Fruit fly (Drosophila melanogaster) whole organism, embryonic: Measurements from ENCODE around the gene CG34307.

Experiments used
- CG1024 ChIP-seq: fragments of 200-800 bp; sonication (Bioruptor generic); IDR thresholded peaks from 2 replicates; pipeline ENCODE4 v1.3.6; 2022; ENCODE audit warnings: missing biosample characterization, missing genetic modification characterization
- CG10959 ChIP-seq: fragments of 200-800 bp; sonication (Bioruptor generic); IDR thresholded peaks from 2 replicates; pipeline ENCODE4 v1.3.6; 2022; ENCODE audit warnings: missing biosample characterization, missing genetic modification characterization
- CG11504 ChIP-seq: fragments of 200-800 bp; sonication (Bioruptor generic); optimal IDR thresholded peaks from 3 replicates; lab custom pipeline; 2019; ENCODE audit warnings: missing biosample characterization, mild to moderate bottlenecking, missing genetic modification characterization, moderate library complexity
- CG11723 ChIP-seq: fragments of 200-800 bp; sonication (Bioruptor generic); optimal IDR thresholded peaks from 2 replicates; lab custom pipeline; 2017; ENCODE audit warnings: missing biosample characterization, mild to moderate bottlenecking, missing genetic modification characterization
- CG12744 ChIP-seq: fragments of 200-800 bp; sonication (Bioruptor generic); optimal IDR thresholded peaks from 2 replicates; lab custom pipeline; 2016; ENCODE audit warnings: missing biosample characterization, missing genetic modification characterization
- CG12942 ChIP-seq: fragments of 200-800 bp; sonication (Bioruptor generic); optimal IDR thresholded peaks from 3 replicates; lab custom pipeline; 2016; ENCODE audit warnings: missing biosample characterization, missing genetic modification characterization
- CG13123 ChIP-seq: fragments of 200-800 bp; sonication (Bioruptor generic); optimal IDR thresholded peaks from 2 replicates; lab custom pipeline; 2016; ENCODE audit warnings: missing biosample characterization, missing genetic modification characterization
- CG13894 ChIP-seq: fragments of 200-800 bp; sonication (Bioruptor generic); optimal IDR thresholded peaks from 3 replicates; lab custom pipeline; 2018; ENCODE audit warnings: missing biosample characterization, mild to moderate bottlenecking, missing genetic modification characterization, moderate library complexity
- CG14860 ChIP-seq: fragments of 200-800 bp; sonication (Bioruptor generic); IDR thresholded peaks from 3 replicates; pipeline ENCODE4 v1.3.6; 2022; ENCODE audit warnings: missing biosample characterization, missing genetic modification characterization; ENCODE audit not compliant: partially characterized antibody
- CG15696 ChIP-seq: fragments of 200-800 bp; sonication (Bioruptor generic); optimal IDR thresholded peaks from 2 replicates; lab custom pipeline; 2019; ENCODE audit warnings: missing biosample characterization, mild to moderate bottlenecking, missing genetic modification characterization, moderate library complexity
- CG17385 ChIP-seq: fragments of 200-800 bp; sonication (Bioruptor generic); optimal IDR thresholded peaks from 3 replicates; lab custom pipeline; 2018; ENCODE audit warnings: missing biosample characterization, mild to moderate bottlenecking, missing genetic modification characterization
- CG2120 ChIP-seq: fragments of 200-800 bp; sonication (Bioruptor generic); optimal IDR thresholded peaks from 3 replicates; lab custom pipeline; 2016; ENCODE audit warnings: missing biosample characterization, missing genetic modification characterization
- CG2712 ChIP-seq: fragments of 200-800 bp; optimal IDR thresholded peaks from 3 replicates; lab custom pipeline; 2019; ENCODE audit warnings: missing biosample characterization, mild to moderate bottlenecking, missing genetic modification characterization, moderate library complexity
- CG43689 ChIP-seq: fragments of 200-800 bp; sonication (Bioruptor generic); IDR thresholded peaks from 2 replicates; pipeline ENCODE4 v1.3.6; 2022; ENCODE audit warnings: missing biosample characterization, missing genetic modification characterization
- CG4730 ChIP-seq: fragments of 200-800 bp; sonication (Bioruptor generic); IDR thresholded peaks from 2 replicates; pipeline ENCODE4 v1.3.6; 2022; ENCODE audit warnings: missing biosample characterization, missing genetic modification characterization
- CG5245 ChIP-seq: fragments of 200-800 bp; sonication (Bioruptor generic); optimal IDR thresholded peaks from 3 replicates; lab custom pipeline; 2016; ENCODE audit warnings: missing biosample characterization, missing genetic modification characterization
- CG7357 ChIP-seq: fragments of 200-800 bp; sonication (Bioruptor generic); IDR thresholded peaks from 3 replicates; pipeline ENCODE4 v1.3.6; 2022; ENCODE audit warnings: missing biosample characterization, missing genetic modification characterization
- CG8281 ChIP-seq: fragments of 200-800 bp; sonication (Bioruptor generic); optimal IDR thresholded peaks from 2 replicates; lab custom pipeline; 2018; ENCODE audit warnings: missing biosample characterization, mild to moderate bottlenecking, missing genetic modification characterization, moderate library complexity
- CG9609 ChIP-seq: fragments of 200-800 bp; sonication (Bioruptor generic); optimal IDR thresholded peaks from 3 replicates; lab custom pipeline; 2016; ENCODE audit warnings: missing biosample characterization, missing genetic modification characterization
- CkIIα-i1 ChIP-seq: fragments of 200-800 bp; sonication (Bioruptor generic); IDR thresholded peaks from 2 replicates; pipeline ENCODE4 v1.3.6; 2022; ENCODE audit warnings: missing biosample characterization, missing genetic modification characterization
- Dad ChIP-seq: fragments of 200-800 bp; sonication (Bioruptor generic); optimal IDR thresholded peaks from 3 replicates; lab custom pipeline; 2016; ENCODE audit warnings: missing biosample characterization, missing genetic modification characterization
- Fer2 ChIP-seq: fragments of 200-800 bp; sonication (Bioruptor generic); optimal IDR thresholded peaks from 2 replicates; lab custom pipeline; 2018; ENCODE audit warnings: missing biosample characterization, mild to moderate bottlenecking, missing genetic modification characterization, moderate library complexity
- Hand ChIP-seq: fragments of 200-800 bp; sonication (Bioruptor generic); optimal IDR thresholded peaks from 2 replicates; lab custom pipeline; 2017; ENCODE audit warnings: mild to moderate bottlenecking, missing biosample characterization, missing genetic modification reagents, missing genetic modification characterization
- HmgZ ChIP-seq: fragments of 200-800 bp; sonication (Bioruptor generic); optimal IDR thresholded peaks from 2 replicates; lab custom pipeline; 2018; ENCODE audit warnings: missing biosample characterization, mild to moderate bottlenecking, missing genetic modification characterization
- Hmx ChIP-seq: fragments of 200-800 bp; sonication (Bioruptor generic); optimal IDR thresholded peaks from 2 replicates; lab custom pipeline; 2016; ENCODE audit warnings: missing biosample characterization, missing genetic modification characterization
- Hr78 ChIP-seq, 2 experiments: fragments of 200-800 bp in 1 of 2; fragments of >200 bp in 1 of 2; sonication (Bioruptor generic) in 1 of 2; optimal IDR thresholded peaks; 2 replicates each; lab custom pipeline; 2017 to 2019; ENCODE audit warnings: missing biosample characterization in 2 of 2, missing genetic modification characterization in 2 of 2, mild to moderate bottlenecking in 1 of 2, moderate library complexity in 1 of 2
- Myb ChIP-seq: fragments of 200-800 bp; sonication (Bioruptor generic); optimal IDR thresholded peaks from 2 replicates; lab custom pipeline; 2016; ENCODE audit warnings: missing biosample characterization, missing genetic modification characterization
- Opbp ChIP-seq: fragments of 200-800 bp; sonication (Bioruptor generic); IDR thresholded peaks from 3 replicates; pipeline ENCODE4 v1.3.6; 2022; ENCODE audit warnings: missing biosample characterization, missing genetic modification characterization; ENCODE audit not compliant: partially characterized antibody
- chn ChIP-seq: fragments of 200-800 bp; sonication (Bioruptor generic); optimal IDR thresholded peaks from 2 replicates; lab custom pipeline; 2016; ENCODE audit warnings: missing biosample characterization, missing genetic modification characterization
- ci ChIP-seq: fragments of 200-800 bp; sonication (Bioruptor generic); IDR thresholded peaks from 3 replicates; pipeline ENCODE4 v1.3.6; 2022; ENCODE audit warnings: missing biosample characterization, missing genetic modification characterization
- crc ChIP-seq: fragments of 200-800 bp; sonication (Bioruptor generic); optimal IDR thresholded peaks from 2 replicates; lab custom pipeline; 2016; ENCODE audit warnings: missing biosample characterization, missing genetic modification characterization
- dati ChIP-seq: fragments of 200-800 bp; sonication (Bioruptor generic); IDR thresholded peaks from 2 replicates; pipeline ENCODE4 v1.3.6; 2022; ENCODE audit warnings: missing biosample characterization, missing genetic modification characterization
- dimm ChIP-seq: fragments of 200-800 bp; sonication (Bioruptor generic); IDR thresholded peaks from 2 replicates; pipeline ENCODE4 v1.3.6; 2022; ENCODE audit warnings: missing biosample characterization, missing genetic modification characterization
- emc ChIP-seq: fragments of 200-800 bp; sonication (Bioruptor generic); optimal IDR thresholded peaks from 2 replicates; lab custom pipeline; 2016; ENCODE audit warnings: missing biosample characterization, missing genetic modification characterization
- gcm2 ChIP-seq: fragments of 200-800 bp; sonication (Bioruptor generic); optimal IDR thresholded peaks from 2 replicates; lab custom pipeline; 2016; ENCODE audit warnings: missing biosample characterization, missing genetic modification characterization
- gsb-n ChIP-seq: fragments of 200-800 bp; sonication (Bioruptor generic); optimal IDR thresholded peaks from 3 replicates; lab custom pipeline; 2018; ENCODE audit warnings: missing biosample characterization, mild to moderate bottlenecking, missing genetic modification characterization
- her ChIP-seq: fragments of 200-800 bp; sonication (Bioruptor generic); optimal IDR thresholded peaks from 2 replicates; lab custom pipeline; 2016; ENCODE audit warnings: missing biosample characterization, missing genetic modification characterization
- ken ChIP-seq: fragments of 200-800 bp; sonication (Bioruptor generic); IDR thresholded peaks from 3 replicates; pipeline ENCODE4 v1.3.6; 2022; ENCODE audit warnings: missing biosample characterization, missing genetic modification characterization
- kni ChIP-seq: fragments of 200-800 bp; sonication (Bioruptor generic); optimal IDR thresholded peaks from 3 replicates; lab custom pipeline; 2017; ENCODE audit warnings: mild to moderate bottlenecking, missing biosample characterization, missing genetic modification reagents, missing genetic modification characterization
- mirr ChIP-seq: fragments of 200-800 bp; sonication (Bioruptor generic); optimal IDR thresholded peaks from 3 replicates; lab custom pipeline; 2018; ENCODE audit warnings: missing biosample characterization, mild to moderate bottlenecking, missing genetic modification characterization
- nom ChIP-seq: fragments of 200-800 bp; sonication (Bioruptor generic); optimal IDR thresholded peaks from 2 replicates; lab custom pipeline; 2017; ENCODE audit warnings: missing biosample characterization, missing genetic modification characterization, mild to moderate bottlenecking, moderate library complexity, missing genetic modification reagents
- onecut ChIP-seq: fragments of 200-800 bp; sonication (Bioruptor generic); IDR thresholded peaks from 2 replicates; pipeline ENCODE4 v1.3.6; 2022; ENCODE audit warnings: missing biosample characterization, missing genetic modification characterization
- pnt ChIP-seq: fragments of 200-800 bp; sonication (Bioruptor generic); optimal IDR thresholded peaks from 3 replicates; lab custom pipeline; 2016; ENCODE audit warnings: missing biosample characterization, missing genetic modification characterization
- sd ChIP-seq: fragments of 200-800 bp; sonication (Bioruptor generic); optimal IDR thresholded peaks from 3 replicates; lab custom pipeline; 2018; ENCODE audit warnings: missing biosample characterization, mild to moderate bottlenecking, missing genetic modification characterization, moderate library complexity
- sima ChIP-seq: fragments of 200-800 bp; sonication (Bioruptor generic); optimal IDR thresholded peaks from 2 replicates; lab custom pipeline; 2016; ENCODE audit warnings: missing biosample characterization, missing genetic modification characterization
- ssp ChIP-seq: fragments of 200-800 bp; sonication (Bioruptor generic); IDR thresholded peaks from 2 replicates; pipeline ENCODE4 v1.3.6; 2022; ENCODE audit warnings: missing biosample characterization, missing genetic modification characterization
- tio ChIP-seq: fragments of 200-800 bp; sonication (Bioruptor generic); optimal IDR thresholded peaks from 2 replicates; lab custom pipeline; 2017; ENCODE audit warnings: missing biosample characterization, missing genetic modification characterization, inconsistent platforms
- trh ChIP-seq: fragments of 200-800 bp; sonication (Bioruptor generic); optimal IDR thresholded peaks from 2 replicates; lab custom pipeline; 2016; ENCODE audit warnings: missing biosample characterization, missing genetic modification characterization
- wor ChIP-seq: fragments of 200-800 bp; sonication (Bioruptor generic); IDR thresholded peaks from 2 replicates; pipeline ENCODE4 v1.3.6; 2022; ENCODE audit warnings: missing biosample characterization, missing genetic modification characterization
- zen ChIP-seq: fragments of 200-800 bp; sonication (Bioruptor generic); optimal IDR thresholded peaks from 3 replicates; lab custom pipeline; 2018; ENCODE audit warnings: missing biosample characterization, mild to moderate bottlenecking, missing genetic modification characterization, moderate library complexity

Gene CG34307

DNA sequence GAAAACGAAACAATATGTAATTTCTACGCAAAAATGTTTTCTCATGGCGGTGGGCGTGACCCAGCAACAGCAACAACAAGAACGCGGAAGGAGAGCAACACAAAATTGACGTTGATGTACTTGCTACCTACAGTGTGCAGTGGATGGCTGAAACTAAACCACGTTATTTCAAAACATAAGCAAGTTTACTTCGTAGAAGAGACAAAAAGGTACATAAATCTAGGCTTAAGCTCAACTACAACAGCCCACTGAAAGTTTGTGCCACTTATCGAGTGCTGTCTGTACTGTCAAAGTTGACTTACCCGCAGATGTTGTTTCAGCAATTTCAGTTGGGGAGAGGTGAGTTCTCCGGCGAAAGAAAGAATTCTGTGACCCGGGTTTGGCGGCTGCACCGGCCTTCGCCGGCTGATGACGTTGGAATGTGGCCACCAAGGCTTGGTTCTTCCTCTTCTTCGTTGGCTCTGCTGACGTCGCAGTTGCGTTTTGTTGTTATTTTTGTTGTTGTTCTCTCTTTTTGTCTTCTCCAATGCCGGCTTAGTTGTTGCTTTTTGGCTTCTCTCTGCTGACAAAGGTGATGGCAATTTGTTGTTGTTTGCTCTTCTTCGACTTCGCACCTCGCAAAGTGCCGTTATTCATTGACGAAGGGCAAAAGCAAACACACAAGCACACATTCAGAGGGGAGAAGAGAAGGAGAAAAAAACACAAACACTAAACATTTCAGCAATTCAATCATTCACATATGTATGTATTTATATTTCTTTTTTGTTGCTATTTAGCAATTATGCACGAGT, 49.9 kb downstream of the CG34307 start (continued):
- TF ChIP-seq chn (GFP tag; lab: Kevin White, UChicago) (peak; percentile 18), kni (GFP tag; lab: Kevin White, UChicago) (peak; percentile 46), CG1024 (GFP tag; lab: Robert Waterston, UW) (0 out of 2 replicates have a peak, but pooled peaks have one; percentile 5), CG17385 (GFP tag; lab: Kevin White, UChicago) (no peak), trh (no peak), CG14860 (GFP tag; lab: Robert Waterston, UW) (no peak), CG11723 (GFP tag; lab: Kevin White, UChicago) (no peak), Hr78 (GFP tag; optimal IDR thresholded peaks at IDR 0.05; lab: Kevin White, UChicago) (no peak), her (GFP tag; lab: Kevin White, UChicago) (no peak), CG7357 (GFP tag; lab: Robert Waterston, UW) (no peak), CG12942 (no peak), Opbp (GFP tag; lab: Robert Waterston, UW) (no peak; the same call in 2 of the 3 replicates), CG9609 (no peak), dimm (GFP tag; lab: Robert Waterston, UW) (no peak), CG43689 (no peak), emc (GFP tag; lab: Kevin White, UChicago) (no peak), ssp (GFP tag; lab: Robert Waterston, UW) (no peak), HmgZ (tag; lab: Kevin White, UChicago) (no peak), sd (tag; lab: Kevin White, UChicago) (peak; percentile 74), CG2712 (no peak), CG13894 (tag; lab: Kevin White, UChicago) (no peak), Dad (no peak), gsb-n (tag; lab: Kevin White, UChicago) (no peak), CG4730 (GFP tag; lab: Robert Waterston, UW) (no peak), dati (GFP tag; lab: Robert Waterston, UW) (no peak), CG10959 (GFP tag; lab: Robert Waterston, UW) (no peak), mirr (GFP tag; lab: Kevin White, UChicago) (no peak), sima (GFP tag; lab: Kevin White, UChicago) (no peak), CG5245 (no peak), pnt (GFP tag; lab: Kevin White, UChicago) (no peak), CG8281 (tag; lab: Kevin White, UChicago) (no peak), onecut (GFP tag; lab: Robert Waterston, UW) (no peak), crc (GFP tag; lab: Kevin White, UChicago) (no peak), zen (tag; lab: Kevin White, UChicago) (no peak), Hmx (GFP tag; lab: Kevin White, UChicago) (no peak), CG13123 (no peak), nom (no peak), ken (GFP tag; lab: Robert Waterston, UW) (no peak), wor (no peak), Hand (no peak), Myb (GFP tag; lab: Kevin White, UChicago) (no peak), Fer2 (tag; lab: Kevin White, UChicago) (no peak), gcm2 (GFP tag; lab: Kevin White, UChicago) (no peak), tio (GFP tag; lab: Kevin White, UChicago) (no peak), ci (GFP tag; lab: Robert Waterston, UW) (peak; percentile 27; the same call in 2 of the 3 replicates), CG2120 (GFP tag; lab: Kevin White, UChicago) (no peak), CG11504 (peak; percentile 29), CG12744 (GFP tag; lab: Kevin White, UChicago) (no peak), CG15696 (tag; lab: Kevin White, UChicago) (no peak), CkIIα-i1 (no peak)
